Fruit fly (Drosophila melanogaster): ENCODE results near the gene zpg.

DNA sequence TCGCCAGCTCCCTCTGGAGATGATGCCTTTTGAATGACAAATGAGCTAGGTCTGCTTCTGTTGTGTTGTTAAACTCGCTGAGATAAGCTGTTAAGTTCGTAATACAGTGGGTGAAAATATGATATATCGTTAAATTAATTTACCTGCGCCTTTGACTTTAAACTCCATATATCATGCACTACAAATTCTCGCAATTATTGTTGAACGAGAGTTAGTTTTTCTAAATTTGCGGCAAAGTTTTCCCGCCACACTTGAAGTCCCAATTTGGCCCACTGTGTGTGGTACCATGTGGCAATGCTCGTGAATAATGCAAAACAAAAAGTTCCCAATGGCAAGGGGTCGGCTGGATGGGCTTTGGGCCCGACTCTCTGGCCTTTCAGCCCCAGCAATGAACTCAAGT lies 29.1 kb downstream of the zpg start:
- TF ChIP-seq lola (GFP tag; optimal IDR thresholded peaks at IDR 0.05) (no peak), psq (GFP tag; optimal IDR thresholded peaks at IDR 0.05) (no peak), ey (GFP tag; optimal IDR thresholded peaks at IDR 0.05) (peak; percentile 60), rgr (GFP tag; optimal IDR thresholded peaks at IDR 0.05) (peak; percentile 38), Abd-B (GFP tag; optimal IDR thresholded peaks at IDR 0.05) (no peak), h (GFP tag; optimal IDR thresholded peaks at IDR 0.05) (peak; percentile 38), dsf (GFP tag; optimal IDR thresholded peaks at IDR 0.05; ENCODE audit: borderline replicate concordance) (no peak), CG9705 (GFP tag; optimal IDR thresholded peaks at IDR 0.05) (no peak), Sp1 (GFP tag; optimal IDR thresholded peaks at IDR 0.05) (peak; percentile 24), HLH106 (tag; optimal IDR thresholded peaks at IDR 0.05) (peak; percentile 44)

All from whole organism, wandering third instar larva.